Fruit fly (Drosophila melanogaster) whole organism, wandering third instar larva: ENCODE results near the gene Or1a.

Source experiments
- Abd-B ChIP-seq: fragments of >200 bp; optimal IDR thresholded peaks from 2 replicates; lab custom pipeline; 2017; ENCODE audit warnings: missing biosample characterization, missing genetic modification characterization
- CG9705 ChIP-seq: fragments of 200-800 bp; sonication (Bioruptor generic); optimal IDR thresholded peaks from 2 replicates; lab custom pipeline; 2018; ENCODE audit warnings: missing biosample characterization, mild to moderate bottlenecking, missing genetic modification characterization
- CrebA ChIP-seq: fragments of 200-800 bp; sonication (Bioruptor generic); optimal IDR thresholded peaks from 2 replicates; lab custom pipeline; 2016; ENCODE audit warnings: missing biosample characterization, mild to moderate bottlenecking, missing genetic modification characterization, borderline replicate concordance
- Dfd ChIP-seq: fragments of >200 bp; optimal IDR thresholded peaks from 2 replicates; lab custom pipeline; 2017; ENCODE audit warnings: missing biosample characterization, missing genetic modification characterization
- Dif ChIP-seq: fragments of 200-275, 200-300 bp; sonication (Bioruptor generic); optimal IDR thresholded peaks from 2 replicates; lab custom pipeline; 2018; ENCODE audit warnings: missing biosample characterization, missing genetic modification characterization; ENCODE audit not compliant: partially characterized antibody
- GATAd ChIP-seq: sonication (Bioruptor generic); optimal IDR thresholded peaks from 2 replicates; lab custom pipeline; 2016; ENCODE audit warnings: missing biosample characterization, missing genetic modification characterization
- HLH106 ChIP-seq: fragments of 200-800 bp; optimal IDR thresholded peaks from 3 replicates; lab custom pipeline; 2019; ENCODE audit warnings: missing biosample characterization, mild to moderate bottlenecking, missing genetic modification characterization, moderate library complexity
- Hnf4 ChIP-seq: fragments of 200-800 bp; sonication (Bioruptor generic); optimal IDR thresholded peaks from 2 replicates; lab custom pipeline; 2016; ENCODE audit warnings: missing biosample characterization, mild to moderate bottlenecking, missing genetic modification characterization
- Hr83 ChIP-seq: fragments of 200-300 bp; sonication (Bioruptor generic); optimal IDR thresholded peaks from 2 replicates; lab custom pipeline; 2016; ENCODE audit warnings: missing biosample characterization, mild to moderate bottlenecking, missing genetic modification characterization, moderate library complexity; ENCODE audit not compliant: poor library complexity, severe bottlenecking
- Jra ChIP-seq: sonication (Bioruptor generic); optimal IDR thresholded peaks from 2 replicates; lab custom pipeline; 2016; ENCODE audit warnings: missing biosample characterization, missing genetic modification characterization
- Mio ChIP-seq: sonication (Bioruptor generic); optimal IDR thresholded peaks from 2 replicates; lab custom pipeline; 2016; ENCODE audit warnings: missing biosample characterization, missing genetic modification characterization
- Myc ChIP-seq: fragments of >200 bp; optimal IDR thresholded peaks from 2 replicates; lab custom pipeline; 2017
- N ChIP-seq: fragments of >200 bp; optimal IDR thresholded peaks from 2 replicates; lab custom pipeline; 2018; ENCODE audit warnings: missing biosample characterization, missing external identifiers, missing genetic modification characterization
- OdsH ChIP-seq: fragments of 200-800 bp; sonication (Bioruptor generic); optimal IDR thresholded peaks from 2 replicates; lab custom pipeline; 2016; ENCODE audit warnings: missing biosample characterization, mild to moderate bottlenecking, missing genetic modification characterization
- Rel ChIP-seq, 2 experiments: fragments of 200-800 bp; sonication (Bioruptor generic) in 1 of 2; optimal IDR thresholded peaks; 2 replicates in 1 of 2; 3 replicates in 1 of 2; lab custom pipeline; 2016 to 2019; ENCODE audit warnings: mild to moderate bottlenecking in 2 of 2, missing biosample characterization in 2 of 2, missing genetic modification characterization in 2 of 2, moderate library complexity in 1 of 2
- Sp1 ChIP-seq: fragments of 200-800 bp; sonication (Bioruptor generic); optimal IDR thresholded peaks from 3 replicates; lab custom pipeline; 2019; ENCODE audit warnings: missing biosample characterization, mild to moderate bottlenecking, missing genetic modification characterization, moderate library complexity
- Vsx2 ChIP-seq: fragments of 200-300, 225-300 bp; sonication (Bioruptor generic); optimal IDR thresholded peaks from 2 replicates; lab custom pipeline; 2018; ENCODE audit warnings: missing biosample characterization, missing genetic modification characterization; ENCODE audit not compliant: partially characterized antibody
- br ChIP-seq: fragments of 200-800 bp; sonication (Bioruptor generic); optimal IDR thresholded peaks from 2 replicates; lab custom pipeline; 2016; ENCODE audit warnings: missing biosample characterization, missing genetic modification characterization
- brk ChIP-seq: fragments of 200-800 bp; sonication (Bioruptor generic); optimal IDR thresholded peaks from 2 replicates; lab custom pipeline; 2016; ENCODE audit warnings: missing biosample characterization, mild to moderate bottlenecking, missing genetic modification characterization
- dl ChIP-seq, 2 experiments: fragments of 175-275, 200-275 bp in 1 of 2; fragments of 200-275 bp in 1 of 2; sonication (Bioruptor generic); optimal IDR thresholded peaks; lab custom pipeline; 2018; ENCODE audit warnings: mild to moderate bottlenecking in 2 of 2, missing biosample characterization in 2 of 2, missing genetic modification characterization in 2 of 2, moderate library complexity in 2 of 2; ENCODE audit not compliant: partially characterized antibody in 2 of 2, insufficient read depth in 1 of 2
- dmrt93B ChIP-seq: fragments of 200-800 bp; sonication (Bioruptor generic); optimal IDR thresholded peaks from 2 replicates; lab custom pipeline; 2018; ENCODE audit warnings: missing biosample characterization, mild to moderate bottlenecking, missing genetic modification characterization
- dsf ChIP-seq: sonication (Bioruptor generic); optimal IDR thresholded peaks from 2 replicates; lab custom pipeline; 2016; ENCODE audit warnings: missing biosample characterization, missing genetic modification characterization, borderline replicate concordance
- ey ChIP-seq: fragments of 200-800 bp; sonication (Bioruptor generic); optimal IDR thresholded peaks from 2 replicates; lab custom pipeline; 2016; ENCODE audit warnings: missing biosample characterization, missing genetic modification characterization
- fru ChIP-seq: fragments of 200-800 bp; sonication (Bioruptor generic); optimal IDR thresholded peaks from 3 replicates; lab custom pipeline; 2016; ENCODE audit warnings: missing biosample characterization, mild to moderate bottlenecking, missing genetic modification characterization
- h ChIP-seq: fragments of 200-800 bp; sonication (Bioruptor generic); optimal IDR thresholded peaks from 3 replicates; lab custom pipeline; 2016; ENCODE audit warnings: missing biosample characterization, mild to moderate bottlenecking, missing genetic modification characterization
- jim ChIP-seq: fragments of 175-275, 200-325 bp; sonication (Bioruptor generic); optimal IDR thresholded peaks from 2 replicates; lab custom pipeline; 2016; ENCODE audit warnings: missing biosample characterization, mild to moderate bottlenecking, missing genetic modification characterization
- lola ChIP-seq: fragments of >200 bp; optimal IDR thresholded peaks from 2 replicates; lab custom pipeline; 2017; ENCODE audit warnings: missing biosample characterization, missing genetic modification characterization
- pan ChIP-seq: fragments of >200 bp; optimal IDR thresholded peaks from 2 replicates; lab custom pipeline; 2017
- rgr ChIP-seq: fragments of 200-800 bp; sonication (Bioruptor generic); optimal IDR thresholded peaks from 3 replicates; lab custom pipeline; 2016; ENCODE audit warnings: missing biosample characterization, mild to moderate bottlenecking, missing genetic modification characterization
- sage ChIP-seq: fragments of 200-800 bp; sonication (Bioruptor generic); optimal IDR thresholded peaks from 2 replicates; lab custom pipeline; 2016; ENCODE audit warnings: missing biosample characterization, mild to moderate bottlenecking, missing genetic modification characterization
- sv ChIP-seq: fragments of 200-800 bp; sonication (Bioruptor generic); optimal IDR thresholded peaks from 3 replicates; lab custom pipeline; 2016; ENCODE audit warnings: missing biosample characterization, missing genetic modification characterization
- tai ChIP-seq: sonication (Bioruptor generic); optimal IDR thresholded peaks from 2 replicates; lab custom pipeline; 2016; ENCODE audit warnings: missing biosample characterization, missing genetic modification characterization
- usp ChIP-seq: fragments of >200 bp; optimal IDR thresholded peaks from 2 replicates; lab custom pipeline; 2017; ENCODE audit warnings: missing biosample characterization, missing genetic modification characterization
- woc ChIP-seq: sonication (Bioruptor generic); optimal IDR thresholded peaks from 2 replicates; lab custom pipeline; 2016; ENCODE audit warnings: missing biosample characterization, mild to moderate bottlenecking, missing genetic modification characterization

The Or1a gene

DNA sequence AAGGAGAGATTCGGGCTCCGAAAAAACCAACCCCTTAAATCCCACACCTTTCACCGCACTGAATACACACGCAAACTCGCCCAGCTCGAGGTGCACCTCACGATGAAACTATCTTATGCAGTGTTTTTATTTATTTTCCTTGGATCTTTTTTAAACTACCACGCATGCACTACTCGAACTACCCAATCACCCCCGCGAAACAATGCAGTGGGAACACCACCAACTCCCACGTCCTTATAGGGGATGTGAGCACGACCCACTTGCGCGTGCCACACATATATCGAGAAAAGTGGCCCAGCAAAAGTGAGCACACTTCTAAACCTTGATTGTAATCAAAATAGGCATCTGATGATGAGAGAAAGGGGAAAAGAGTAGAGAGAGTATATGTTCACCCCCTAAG is 38.4 kb upstream of the Or1a start:
- no peak for TF ChIP-seq br (GFP tag; lab: Kevin White, UChicago)
- no peak for TF ChIP-seq CG9705 (GFP tag; lab: Kevin White, UChicago)
- no peak for TF ChIP-seq Sp1 (GFP tag; lab: Kevin White, UChicago)
- TF ChIP-seq CrebA (GFP tag; lab: Kevin White, UChicago), result no peak
- TF ChIP-seq GATAd (GFP tag; lab: Kevin White, UChicago), result no peak
- TF ChIP-seq N, result no peak
- TF ChIP-seq dmrt93B, result no peak
- TF ChIP-seq Jra (GFP tag; lab: Kevin White, UChicago), result no peak
- no peak for TF ChIP-seq Hr83 (GFP tag; lab: Kevin White, UChicago)
- no peak for TF ChIP-seq Vsx2
- no peak for TF ChIP-seq tai (GFP tag; lab: Kevin White, UChicago)
- TF ChIP-seq dsf, result no peak
- TF ChIP-seq brk (GFP tag; lab: Kevin White, UChicago), result no peak
- no peak for TF ChIP-seq woc (GFP tag; lab: Kevin White, UChicago)
- no peak for TF ChIP-seq Rel (GFP tag; optimal IDR thresholded peaks at IDR 0.05; lab: Kevin White, UChicago)
- no peak for TF ChIP-seq Rel (tag; optimal IDR thresholded peaks at IDR 0.05; lab: Kevin White, UChicago)
- TF ChIP-seq rgr (GFP tag; lab: Kevin White, UChicago), result no peak
- no peak for TF ChIP-seq lola (GFP tag; lab: Kevin White, UChicago)
- TF ChIP-seq Hnf4 (GFP tag; lab: Kevin White, UChicago), result no peak

DNA sequence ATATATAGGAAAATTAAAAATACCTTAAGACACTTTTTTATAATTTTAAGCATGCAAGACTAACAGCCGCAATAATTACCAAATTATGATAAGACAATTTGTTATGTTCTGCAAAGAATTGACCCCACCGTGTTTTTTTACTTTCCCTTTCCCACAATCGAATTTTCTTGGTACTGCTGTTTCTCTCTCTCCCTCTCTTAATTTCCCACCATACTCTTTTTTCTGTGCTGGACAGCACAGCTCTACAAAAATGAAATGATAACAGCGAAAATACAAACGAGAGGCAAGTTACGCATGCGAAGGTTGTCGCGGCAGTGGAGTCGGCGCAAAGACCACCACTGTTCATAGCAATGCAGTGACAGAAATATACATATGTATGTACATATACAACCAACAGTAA is 37.0 kb upstream of the Or1a start:
- no peak for TF ChIP-seq Hr83 (GFP tag; lab: Kevin White, UChicago)
- peak; percentile 3 for TF ChIP-seq Dif (GFP tag; lab: Kevin White, UChicago)
- peak; percentile 30 for TF ChIP-seq Vsx2
- TF ChIP-seq fru (GFP tag; lab: Kevin White, UChicago), result no peak

DNA sequence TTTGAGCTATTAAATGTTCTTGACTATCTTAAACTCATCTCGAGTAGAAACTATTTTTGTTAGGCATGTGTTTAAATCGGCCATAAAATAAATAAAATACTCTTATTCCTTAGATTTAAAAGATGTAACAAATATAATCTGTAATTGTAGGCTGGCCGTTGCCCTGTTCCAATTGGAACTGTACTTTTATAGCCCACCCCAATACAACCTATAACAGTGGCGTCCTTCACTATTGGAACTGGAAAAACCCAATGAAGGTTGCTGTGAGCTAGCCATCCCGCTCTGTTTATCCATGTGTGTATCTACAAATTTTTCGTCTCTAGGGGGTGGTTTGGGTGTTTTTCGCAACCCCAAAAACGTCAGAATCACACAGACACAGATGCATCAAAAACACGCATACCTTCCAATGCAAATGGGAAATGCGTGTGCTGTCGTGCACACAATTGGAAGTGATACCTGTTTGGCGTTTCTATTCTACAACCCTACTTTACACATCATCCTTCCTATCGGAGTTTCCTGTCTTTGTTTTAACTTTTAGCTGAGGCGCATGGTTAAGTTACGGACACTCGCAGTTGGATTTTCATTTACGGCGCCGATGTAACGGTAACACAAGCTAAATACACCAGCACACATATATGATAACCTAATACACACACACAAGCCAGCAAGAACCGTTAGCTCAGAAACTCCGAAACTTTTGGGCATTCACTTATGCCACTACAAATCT is 36.4 kb upstream of the Or1a start:
- TF ChIP-seq brk (GFP tag; lab: Kevin White, UChicago), result no peak
- TF ChIP-seq dl (GFP tag; optimal IDR thresholded peaks at IDR 0.05; lab: Kevin White, UChicago; ENCODE audit: insufficient read depth in 1 of 2, partially characterized antibody in 2 of 2), result no peak
- no peak for TF ChIP-seq h (GFP tag; lab: Kevin White, UChicago)
- TF ChIP-seq dsf, result no peak
- peak; percentile 47 for TF ChIP-seq N
- TF ChIP-seq Abd-B (GFP tag; lab: Kevin White, UChicago), result no peak

DNA sequence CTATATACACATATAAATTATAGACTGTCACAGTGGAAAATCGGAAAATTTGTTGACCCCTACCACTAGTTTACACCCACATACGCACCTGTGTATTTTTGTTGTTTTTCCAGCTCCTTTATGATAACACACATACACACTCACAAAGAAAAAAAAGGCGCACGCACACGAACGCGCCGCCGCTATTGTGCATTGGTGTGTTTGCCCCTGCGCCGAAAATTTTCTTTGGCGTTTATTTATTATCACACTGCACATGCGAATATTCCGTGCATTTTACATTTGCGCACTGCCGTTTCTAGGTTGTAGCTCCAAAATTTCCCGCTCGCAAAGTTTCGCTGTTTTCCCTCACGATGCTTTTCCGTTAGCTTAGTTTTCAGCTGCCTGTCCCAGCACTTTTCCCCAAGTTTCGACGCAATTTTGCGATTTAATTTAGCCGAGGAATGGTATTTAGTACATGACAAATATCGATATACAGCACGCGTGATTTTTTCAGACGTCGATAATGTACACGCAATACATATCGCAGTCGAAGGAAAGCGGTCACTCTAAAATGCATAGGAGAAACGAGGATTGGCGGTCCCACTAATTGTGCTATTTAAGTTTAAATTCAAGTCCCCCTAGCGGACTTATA is 35.7 kb upstream of the Or1a start, which contains the start of the genes CG3777 and ewg:
TSS of gene CG3777 (plus strand) at position 607 of the 631 bp plus-strand sequence.
TSS of gene ewg (minus strand) at position 622 of the 631 bp plus-strand sequence.
- TF ChIP-seq Hr83 (GFP tag; lab: Kevin White, UChicago), result peak; percentile 25
- TF ChIP-seq Sp1 (GFP tag; lab: Kevin White, UChicago), result no peak
- TF ChIP-seq sage, result no peak
- TF ChIP-seq h (GFP tag; lab: Kevin White, UChicago), result peak; percentile 30
- no peak for TF ChIP-seq tai (GFP tag; lab: Kevin White, UChicago)
- no peak for TF ChIP-seq usp (GFP tag; lab: Kevin White, UChicago)
- TF ChIP-seq fru (GFP tag; lab: Kevin White, UChicago), result no peak
- TF ChIP-seq Rel (GFP tag; optimal IDR thresholded peaks at IDR 0.05; lab: Kevin White, UChicago), result no peak
- peak; percentile 40 for TF ChIP-seq Rel (tag; optimal IDR thresholded peaks at IDR 0.05; lab: Kevin White, UChicago)

DNA sequence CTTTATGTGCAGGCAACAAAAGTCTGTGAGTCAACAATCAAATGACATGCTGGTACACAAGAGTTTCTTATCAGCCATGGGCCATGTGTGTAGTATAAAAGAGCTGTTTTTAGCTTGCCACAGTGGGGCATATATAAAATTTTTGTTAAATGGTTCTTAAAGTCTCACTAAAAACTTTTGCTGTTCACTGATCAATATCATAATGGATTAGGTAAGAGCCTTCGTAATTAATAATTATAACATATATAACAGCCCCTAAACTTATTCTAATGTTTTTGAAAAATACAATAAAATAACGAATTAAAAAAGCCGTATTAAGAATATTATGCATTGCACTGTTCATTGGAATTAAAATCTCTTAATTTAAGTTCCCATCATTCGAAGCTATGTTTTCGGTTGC is 21.7 kb upstream of the Or1a start:
- TF ChIP-seq woc (GFP tag; lab: Kevin White, UChicago) (no peak), Sp1 (GFP tag; lab: Kevin White, UChicago) (no peak), usp (GFP tag; lab: Kevin White, UChicago) (no peak), h (GFP tag; lab: Kevin White, UChicago) (peak; percentile 1), ey (GFP tag; lab: Kevin White, UChicago) (no peak), Myc (lab: Kevin White, UChicago) (no peak), Abd-B (GFP tag; lab: Kevin White, UChicago) (no peak), br (GFP tag; lab: Kevin White, UChicago) (no peak), jim (no peak), OdsH (GFP tag; lab: Kevin White, UChicago) (peak; percentile 20), dmrt93B (no peak), Vsx2 (no peak), Hr83 (GFP tag; lab: Kevin White, UChicago) (no peak), Dfd (no peak), CrebA (GFP tag; lab: Kevin White, UChicago) (no peak), pan (lab: Kevin White, UChicago) (no peak), Dif (GFP tag; lab: Kevin White, UChicago) (no peak), Hnf4 (GFP tag; lab: Kevin White, UChicago) (no peak), sage (no peak), GATAd (GFP tag; lab: Kevin White, UChicago) (no peak), sv (GFP tag; lab: Kevin White, UChicago) (no peak), rgr (GFP tag; lab: Kevin White, UChicago) (peak; percentile 34), brk (GFP tag; lab: Kevin White, UChicago) (no peak), fru (GFP tag; lab: Kevin White, UChicago) (peak; percentile 8), Rel (GFP tag; optimal IDR thresholded peaks at IDR 0.05; lab: Kevin White, UChicago) (no peak), Rel (tag; optimal IDR thresholded peaks at IDR 0.05; lab: Kevin White, UChicago) (no peak), Mio (no peak), HLH106 (no peak)
